Worm (Caenorhabditis elegans) whole organism, L4 larva: ENCODE data around the gene C34E10.12.

Experiments
- R02D3.7 ChIP-seq: fragments of 150-350 bp; sonication (generic microtip); optimal IDR thresholded peaks from 3 replicates; lab custom pipeline; 2014; ENCODE audit warnings: missing biosample characterization, missing genetic modification characterization
- ama-1 ChIP-seq: fragments of 150-350 bp; optimal IDR thresholded peaks from 2 replicates; lab custom pipeline; 2014; ENCODE audit warnings: inconsistent platforms, mixed read lengths
- gei-8 ChIP-seq: fragments of 200-800 bp; sonication (Bioruptor generic); optimal IDR thresholded peaks from 2 replicates; lab custom pipeline; 2018; ENCODE audit warnings: mild to moderate bottlenecking, missing genetic modification characterization, missing compliant biosample characterization
- mdl-1 ChIP-seq, 2 experiments: fragments of 150-350 bp in 1 of 2; sonication (generic microtip) in 1 of 2; optimal IDR thresholded peaks; 2 replicates each; lab custom pipeline; 2014 to 2017; ENCODE audit warnings: missing biosample characterization in 2 of 2, missing genetic modification characterization in 2 of 2
- nhr-25 ChIP-seq: sonication (generic microtip); optimal IDR thresholded peaks from 2 replicates; lab custom pipeline; 2017; ENCODE audit warnings: missing genetic modification characterization, mild to moderate bottlenecking, missing compliant biosample characterization, antibody characterized with exemption, moderate library complexity, borderline replicate concordance; ENCODE audit not compliant: insufficient read depth
- nhr-28 ChIP-seq: fragments of 150-350 bp; optimal IDR thresholded peaks from 2 replicates; lab custom pipeline; 2014; ENCODE audit warnings: missing biosample characterization, missing genetic modification characterization
- skn-1 ChIP-seq: fragments of 150-350 bp; optimal IDR thresholded peaks from 2 replicates; lab custom pipeline; 2014; ENCODE audit warnings: missing biosample characterization, missing genetic modification characterization
- zag-1 ChIP-seq: fragments of 150-350 bp; optimal IDR thresholded peaks from 2 replicates; lab custom pipeline; 2014; ENCODE audit warnings: missing biosample characterization, missing genetic modification characterization

DNA sequence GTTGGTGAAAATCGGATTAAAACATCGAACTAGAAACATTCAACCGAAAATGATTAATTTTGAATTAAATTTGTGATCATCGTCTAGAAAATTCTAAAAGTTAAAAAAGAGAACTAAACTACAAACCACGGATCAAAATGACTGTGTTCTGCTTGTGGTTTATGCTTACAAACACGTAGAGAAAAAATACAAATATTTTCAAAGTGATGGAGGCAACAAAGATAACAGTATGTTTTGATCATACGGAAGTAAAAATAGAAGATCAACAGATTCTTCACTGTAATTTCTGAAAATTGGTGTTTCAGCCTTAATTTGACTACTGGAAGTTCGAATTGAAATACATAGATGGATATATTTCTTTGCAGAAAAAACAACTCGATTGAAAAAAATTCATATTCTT is 24.4 kb downstream of the C34E10.12 start:
- TF ChIP-seq ama-1 (no peak), zag-1 (tag; lab: Kevin White, UChicago) (no peak), mdl-1 (tag; optimal IDR thresholded peaks at IDR 0.05; lab: Kevin White, UChicago) (no peak), skn-1 (tag; lab: Kevin White, UChicago) (no peak), nhr-25 (no peak), gei-8 (GFP tag; lab: Kevin White, UChicago) (no peak), R02D3.7 (tag; lab: Kevin White, UChicago) (no peak), nhr-28 (tag; lab: Kevin White, UChicago) (peak; percentile 96)
